Fruit fly (Drosophila melanogaster) whole organism, embryonic: ENCODE data around the gene att-ORFB.

Experiments used
- ATbp ChIP-seq: fragments of 200-800 bp; sonication (Bioruptor generic); optimal IDR thresholded peaks from 2 replicates; lab custom pipeline; 2017; ENCODE audit warnings: missing biosample characterization, mild to moderate bottlenecking, missing genetic modification characterization, missing genetic modification reagents
- Atf3 ChIP-seq: fragments of 200-800 bp; sonication (Bioruptor generic); optimal IDR thresholded peaks from 3 replicates; lab custom pipeline; 2016; ENCODE audit warnings: missing biosample characterization, missing genetic modification characterization
- CG10147 ChIP-seq: fragments of 200-800 bp; sonication (Bioruptor generic); optimal IDR thresholded peaks from 2 replicates; lab custom pipeline; 2019; ENCODE audit warnings: missing biosample characterization, mild to moderate bottlenecking, missing genetic modification characterization, moderate library complexity
- CG10267 ChIP-seq: fragments of 200-800 bp; sonication (Bioruptor generic); optimal IDR thresholded peaks from 2 replicates; lab custom pipeline; 2018; ENCODE audit warnings: missing biosample characterization, mild to moderate bottlenecking, missing genetic modification characterization, moderate library complexity
- CG11560 ChIP-seq: fragments of 200-800 bp; sonication (Bioruptor generic); IDR thresholded peaks from 3 replicates; pipeline ENCODE4 v1.3.6; 2022; ENCODE audit warnings: missing biosample characterization, missing genetic modification characterization
- CG11695 ChIP-seq: fragments of 200-800 bp; sonication (Bioruptor generic); IDR thresholded peaks from 3 replicates; pipeline ENCODE4 v1.3.6; 2022; ENCODE audit warnings: missing biosample characterization, missing genetic modification characterization
- CG13287 ChIP-seq: fragments of 200-800 bp; sonication (Bioruptor generic); IDR thresholded peaks from 2 replicates; pipeline ENCODE4 v1.3.6; 2022; ENCODE audit warnings: missing biosample characterization, missing genetic modification characterization; ENCODE audit not compliant: partially characterized antibody
- CG15601 ChIP-seq: fragments of 200-800 bp; sonication (Bioruptor generic); optimal IDR thresholded peaks from 3 replicates; lab custom pipeline; 2019; ENCODE audit warnings: missing biosample characterization, mild to moderate bottlenecking, missing genetic modification characterization, moderate library complexity
- CG16815 ChIP-seq: fragments of 200-800 bp; sonication (Bioruptor generic); optimal IDR thresholded peaks from 3 replicates; lab custom pipeline; 2017; ENCODE audit warnings: missing biosample characterization, mild to moderate bottlenecking, missing genetic modification characterization
- CG17186 ChIP-seq: fragments of 200-800 bp; sonication (Bioruptor generic); optimal IDR thresholded peaks from 3 replicates; lab custom pipeline; 2017; ENCODE audit warnings: missing biosample characterization, missing genetic modification reagents, missing genetic modification characterization
- CG18764 ChIP-seq: fragments of 200-800 bp; sonication (Bioruptor generic); optimal IDR thresholded peaks from 3 replicates; lab custom pipeline; 2016; ENCODE audit warnings: missing biosample characterization, missing genetic modification characterization
- CG2129 ChIP-seq: fragments of 200-800 bp; sonication (Bioruptor generic); IDR thresholded peaks from 2 replicates; pipeline ENCODE4 v1.3.6; 2022; ENCODE audit warnings: missing biosample characterization, missing genetic modification characterization; ENCODE audit not compliant: partially characterized antibody
- CG2875 ChIP-seq: fragments of 200-800 bp; sonication (Bioruptor generic); optimal IDR thresholded peaks from 2 replicates; lab custom pipeline; 2017; ENCODE audit warnings: missing biosample characterization, mild to moderate bottlenecking, missing genetic modification characterization, missing genetic modification reagents
- CG3838 ChIP-seq: fragments of 200-800 bp; sonication (Bioruptor generic); optimal IDR thresholded peaks from 3 replicates; lab custom pipeline; 2016; ENCODE audit warnings: missing biosample characterization, missing genetic modification characterization
- CG5245 ChIP-seq: fragments of 200-800 bp; sonication (Bioruptor generic); optimal IDR thresholded peaks from 3 replicates; lab custom pipeline; 2016; ENCODE audit warnings: missing biosample characterization, missing genetic modification characterization
- CG6683 ChIP-seq: fragments of 200-800 bp; sonication (Bioruptor generic); optimal IDR thresholded peaks from 2 replicates; lab custom pipeline; 2017; ENCODE audit warnings: missing biosample characterization, mild to moderate bottlenecking, missing genetic modification characterization, missing genetic modification reagents
- CG6813 ChIP-seq: fragments of 200-800 bp; sonication (Bioruptor generic); optimal IDR thresholded peaks from 2 replicates; lab custom pipeline; 2017; ENCODE audit warnings: missing biosample characterization, missing genetic modification characterization, mild to moderate bottlenecking, moderate library complexity, missing genetic modification reagents
- CG6854 ChIP-seq: fragments of 200-800 bp; sonication (Bioruptor generic); optimal IDR thresholded peaks from 3 replicates; lab custom pipeline; 2017; ENCODE audit warnings: missing biosample characterization, mild to moderate bottlenecking, missing genetic modification characterization
- CG7745 ChIP-seq: fragments of 200-800 bp; sonication (Bioruptor generic); optimal IDR thresholded peaks from 2 replicates; lab custom pipeline; 2018; ENCODE audit warnings: missing biosample characterization, mild to moderate bottlenecking, missing genetic modification characterization, moderate library complexity
- CG9932 ChIP-seq: fragments of 200-800 bp; sonication (Bioruptor generic); IDR thresholded peaks from 2 replicates; pipeline ENCODE4 v1.3.6; 2022; ENCODE audit warnings: missing biosample characterization, missing genetic modification characterization
- D19A ChIP-seq: fragments of 200-800 bp; optimal IDR thresholded peaks from 3 replicates; lab custom pipeline; 2019; ENCODE audit warnings: missing biosample characterization, mild to moderate bottlenecking, missing genetic modification characterization, moderate library complexity
- Doc3 ChIP-seq: fragments of 200-800 bp; sonication (Bioruptor generic); IDR thresholded peaks from 3 replicates; pipeline ENCODE4 v1.3.6; 2022; ENCODE audit warnings: missing biosample characterization, missing genetic modification characterization; ENCODE audit not compliant: partially characterized antibody
- Drgx ChIP-seq: fragments of 200-800 bp; sonication (Bioruptor generic); IDR thresholded peaks from 2 replicates; pipeline ENCODE4 v1.3.6; 2022; ENCODE audit warnings: missing biosample characterization, missing genetic modification characterization
- Eip74EF ChIP-seq, 2 experiments: fragments of 200-800 bp in 1 of 2; fragments of >200 bp in 1 of 2; sonication (Bioruptor generic) in 1 of 2; optimal IDR thresholded peaks; 2 replicates each; lab custom pipeline; 2017 to 2019; ENCODE audit warnings: missing biosample characterization in 2 of 2, missing genetic modification characterization in 2 of 2, mild to moderate bottlenecking in 1 of 2, moderate library complexity in 1 of 2
- HHEX ChIP-seq: fragments of 200-800 bp; sonication (Bioruptor generic); optimal IDR thresholded peaks from 3 replicates; lab custom pipeline; 2017; ENCODE audit warnings: missing biosample characterization, mild to moderate bottlenecking, missing genetic modification characterization, missing genetic modification reagents
- Hand ChIP-seq: fragments of 200-800 bp; sonication (Bioruptor generic); optimal IDR thresholded peaks from 2 replicates; lab custom pipeline; 2017; ENCODE audit warnings: mild to moderate bottlenecking, missing biosample characterization, missing genetic modification reagents, missing genetic modification characterization
- Kr ChIP-seq: fragments of 200-800 bp; sonication (Bioruptor generic); optimal IDR thresholded peaks from 2 replicates; lab custom pipeline; 2017; ENCODE audit warnings: missing biosample characterization, mild to moderate bottlenecking, missing genetic modification characterization
- Med ChIP-seq: fragments of 200-800 bp; sonication (Bioruptor generic); peaks from one replicate; lab custom pipeline; 2016; ENCODE audit warnings: missing biosample characterization, missing genetic modification characterization, mild to moderate bottlenecking, inconsistent platforms, moderate library complexity
- Meics ChIP-seq: fragments of 200-800 bp; sonication (Bioruptor generic); optimal IDR thresholded peaks from 2 replicates; lab custom pipeline; 2017; ENCODE audit warnings: missing biosample characterization, mild to moderate bottlenecking, missing genetic modification characterization
- Nf-YA ChIP-seq: fragments of 200-800 bp; sonication (Bioruptor generic); IDR thresholded peaks from 2 replicates; pipeline ENCODE4 v1.3.6; 2022; ENCODE audit warnings: missing biosample characterization, missing genetic modification characterization
- PHDP ChIP-seq: fragments of 200-800 bp; sonication (Bioruptor generic); optimal IDR thresholded peaks from 3 replicates; lab custom pipeline; 2018; ENCODE audit warnings: missing biosample characterization, mild to moderate bottlenecking, missing genetic modification characterization, moderate library complexity
- Pdp1 ChIP-seq, 2 experiments: fragments of 200-800 bp; sonication (Bioruptor generic); optimal IDR thresholded peaks; 3 replicates each; lab custom pipeline; 2016; ENCODE audit warnings: missing biosample characterization in 2 of 2, missing genetic modification characterization in 2 of 2, mild to moderate bottlenecking in 1 of 2, moderate library complexity in 1 of 2
- Sox102F ChIP-seq: fragments of 200-800 bp; sonication (Bioruptor generic); optimal IDR thresholded peaks from 2 replicates; lab custom pipeline; 2018; ENCODE audit warnings: missing biosample characterization, mild to moderate bottlenecking, missing genetic modification characterization, moderate library complexity
- Sry-β ChIP-seq: fragments of 200-800 bp; sonication (Bioruptor generic); optimal IDR thresholded peaks from 2 replicates; lab custom pipeline; 2018; ENCODE audit warnings: missing biosample characterization, mild to moderate bottlenecking, missing genetic modification characterization, moderate library complexity
- Tbp ChIP-seq: fragments of >200 bp; optimal IDR thresholded peaks from 2 replicates; lab custom pipeline; 2018; ENCODE audit warnings: missing biosample characterization, missing genetic modification characterization
- al ChIP-seq: fragments of 200-800 bp; sonication (Bioruptor generic); IDR thresholded peaks from 2 replicates; pipeline ENCODE4 v1.3.6; 2022; ENCODE audit warnings: missing biosample characterization, missing genetic modification characterization
- az2 ChIP-seq: fragments of 200-800 bp; sonication (Bioruptor generic); optimal IDR thresholded peaks from 3 replicates; lab custom pipeline; 2016; ENCODE audit warnings: missing biosample characterization, missing genetic modification characterization
- chinmo ChIP-seq: fragments of 200-800 bp; sonication (Bioruptor generic); IDR thresholded peaks from 4 replicates; pipeline ENCODE4 v1.3.6; 2022; ENCODE audit warnings: missing biosample characterization, missing genetic modification characterization; ENCODE audit not compliant: partially characterized antibody
- en ChIP-seq: fragments of 200-800 bp; sonication (Bioruptor generic); optimal IDR thresholded peaks from 2 replicates; lab custom pipeline; 2016; ENCODE audit warnings: missing biosample characterization, missing genetic modification characterization
- fd64A ChIP-seq: fragments of 200-800 bp; sonication (Bioruptor generic); optimal IDR thresholded peaks from 3 replicates; lab custom pipeline; 2018; ENCODE audit warnings: missing biosample characterization, mild to moderate bottlenecking, missing genetic modification characterization
- gsb-n ChIP-seq: fragments of 200-800 bp; sonication (Bioruptor generic); optimal IDR thresholded peaks from 3 replicates; lab custom pipeline; 2018; ENCODE audit warnings: missing biosample characterization, mild to moderate bottlenecking, missing genetic modification characterization
- knrl ChIP-seq: fragments of 200-800 bp; sonication (Bioruptor generic); IDR thresholded peaks from 3 replicates; pipeline ENCODE4 v1.3.6; 2022; ENCODE audit warnings: missing biosample characterization, missing genetic modification characterization; ENCODE audit not compliant: partially characterized antibody
- mam ChIP-seq: fragments of 200-800 bp; sonication (Bioruptor generic); optimal IDR thresholded peaks from 3 replicates; lab custom pipeline; 2016; ENCODE audit warnings: missing biosample characterization, missing genetic modification characterization
- nom ChIP-seq: fragments of 200-800 bp; sonication (Bioruptor generic); optimal IDR thresholded peaks from 2 replicates; lab custom pipeline; 2017; ENCODE audit warnings: missing biosample characterization, missing genetic modification characterization, mild to moderate bottlenecking, moderate library complexity, missing genetic modification reagents
- psq ChIP-seq: fragments of 200-800 bp; sonication (Bioruptor generic); optimal IDR thresholded peaks from 2 replicates; lab custom pipeline; 2017; ENCODE audit warnings: missing biosample characterization, missing genetic modification characterization
- ranshi ChIP-seq: fragments of 200-800 bp; sonication (Bioruptor generic); IDR thresholded peaks from 2 replicates; pipeline ENCODE4 v1.3.6; 2022; ENCODE audit warnings: missing biosample characterization, missing genetic modification characterization
- schlank ChIP-seq: fragments of 200-800 bp; sonication (Bioruptor generic); optimal IDR thresholded peaks from 2 replicates; lab custom pipeline; 2018; ENCODE audit warnings: missing biosample characterization, mild to moderate bottlenecking, missing genetic modification characterization
- sens ChIP-seq: fragments of 200-800 bp; sonication (Bioruptor generic); peaks from one replicate; lab custom pipeline; 2016; ENCODE audit warnings: missing biosample characterization, missing genetic modification characterization

att-ORFB gene

DNA sequence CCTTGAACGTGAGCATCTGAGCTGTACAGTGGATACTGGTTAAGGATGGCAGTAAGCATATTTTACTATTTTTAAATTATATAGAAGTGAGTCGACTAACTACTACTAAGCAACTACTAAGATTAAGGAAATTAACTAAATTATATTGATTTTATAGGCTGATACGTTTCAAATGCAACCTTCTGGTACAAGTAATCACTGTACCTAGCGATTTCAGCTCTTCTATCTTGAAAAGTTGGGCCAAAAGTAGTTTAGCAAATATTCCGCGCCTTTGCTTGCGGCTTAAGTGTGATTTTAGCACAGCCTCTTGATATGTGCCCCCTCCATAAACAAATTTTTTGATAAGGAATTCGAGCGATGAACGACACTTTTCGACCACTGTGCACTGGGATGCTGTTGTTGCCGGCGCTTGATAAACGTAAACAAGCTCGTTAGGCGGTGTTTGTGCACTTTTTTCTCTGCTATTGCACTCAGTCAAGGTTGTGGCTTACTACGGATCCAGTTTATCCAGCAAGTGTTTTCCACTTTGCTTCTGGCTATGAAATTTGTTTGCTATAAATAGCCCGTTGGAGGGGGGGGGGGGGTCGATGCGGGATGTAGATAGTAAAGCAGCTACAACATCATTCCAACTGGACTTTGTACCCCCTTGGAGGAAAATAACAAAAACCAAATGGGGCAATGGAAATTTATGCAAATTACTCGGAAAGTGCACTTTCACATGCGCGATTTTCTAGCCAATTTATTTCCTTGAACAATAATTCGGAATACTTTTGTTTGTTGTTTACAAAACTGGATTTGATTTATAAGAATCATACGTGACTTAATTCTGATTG is 2.3 kb upstream of the att-ORFB start (continued):
- peak; percentile 88 for TF ChIP-seq Med (GFP tag; lab: Kevin White, UChicago)
- no peak for TF ChIP-seq CG2129 (GFP tag; lab: Robert Waterston, UW)
- no peak for TF ChIP-seq en (GFP tag; lab: Kevin White, UChicago)
- peak; percentile 65 for TF ChIP-seq mam (GFP tag; lab: Kevin White, UChicago)
- no peak for TF ChIP-seq gsb-n (tag; lab: Kevin White, UChicago)
- TF ChIP-seq ATbp (GFP tag; lab: Kevin White, UChicago): peak; percentile 16
- TF ChIP-seq schlank (tag; lab: Kevin White, UChicago): no peak
- peak; percentile 60; the same call in 1 of the 2 replicates for TF ChIP-seq Nf-YA (GFP tag; lab: Robert Waterston, UW)
- no peak for TF ChIP-seq fd64A (GFP tag; lab: Kevin White, UChicago)
- TF ChIP-seq CG5245 (GFP tag; lab: Kevin White, UChicago): peak; percentile 34
- no peak for TF ChIP-seq CG15601 (tag; lab: Kevin White, UChicago)
- TF ChIP-seq Sry-β: no peak
- TF ChIP-seq Doc3: no peak
- TF ChIP-seq CG6683 (GFP tag; lab: Kevin White, UChicago): no peak
- TF ChIP-seq chinmo (GFP tag; lab: Robert Waterston, UW): no peak; the same call in 3 of the 4 replicates
- TF ChIP-seq al: peak; percentile 89
- TF ChIP-seq CG10267 (tag; lab: Kevin White, UChicago): peak; percentile 24
- peak; percentile 70; the same call in 2 of the 3 replicates for TF ChIP-seq CG11560 (tag; lab: Robert Waterston, UW)
- no peak for TF ChIP-seq knrl (GFP tag; lab: Robert Waterston, UW)
- TF ChIP-seq Tbp (GFP tag; lab: Kevin White, UChicago): no peak
- no peak for TF ChIP-seq Hand
- peak; percentile 40 for TF ChIP-seq D19A (tag; lab: Kevin White, UChicago)
- TF ChIP-seq CG17186 (GFP tag; lab: Kevin White, UChicago): no peak
- TF ChIP-seq CG3838 (GFP tag; lab: Kevin White, UChicago): no peak
- TF ChIP-seq Sox102F (GFP tag; lab: Kevin White, UChicago): peak; percentile 47
- TF ChIP-seq HHEX (GFP tag; lab: Kevin White, UChicago): no peak
- no peak for TF ChIP-seq CG7745 (tag; lab: Kevin White, UChicago)
- peak; percentile 74 for TF ChIP-seq Drgx
- no peak for TF ChIP-seq CG13287
- peak; percentile 75 for TF ChIP-seq Meics
- TF ChIP-seq Eip74EF (GFP tag; optimal IDR thresholded peaks at IDR 0.05; lab: Kevin White, UChicago): no peak
- peak; percentile 90 for TF ChIP-seq CG9932 (GFP tag; lab: Robert Waterston, UW)
- TF ChIP-seq CG11695: peak; percentile 79
- peak; percentile 38 for TF ChIP-seq az2 (GFP tag; lab: Kevin White, UChicago)
- peak; percentile 98 for TF ChIP-seq nom (GFP tag; lab: Kevin White, UChicago)
- TF ChIP-seq ranshi (GFP tag; lab: Robert Waterston, UW): peak; percentile 80
- no peak for TF ChIP-seq Kr (GFP tag; lab: Kevin White, UChicago)
- peak; percentile 87 for TF ChIP-seq sens (GFP tag; lab: Kevin White, UChicago)
- TF ChIP-seq Atf3 (GFP tag; lab: Kevin White, UChicago): no peak
- TF ChIP-seq psq (GFP tag; lab: Kevin White, UChicago): no peak
- TF ChIP-seq CG2875 (GFP tag; lab: Kevin White, UChicago): no peak
- TF ChIP-seq CG6854 (GFP tag; lab: Kevin White, UChicago): no peak
- TF ChIP-seq PHDP (tag; lab: Kevin White, UChicago): peak; percentile 40
- peak; percentile 46 for TF ChIP-seq CG6813 (GFP tag; lab: Kevin White, UChicago)
- peak in 1 of 2 experiments; percentile 1 for TF ChIP-seq Pdp1 (GFP tag; optimal IDR thresholded peaks at IDR 0.05; lab: Kevin White, UChicago)
- no peak for TF ChIP-seq CG10147 (GFP tag; lab: Kevin White, UChicago)
- TF ChIP-seq CG16815: peak; percentile 58
- TF ChIP-seq CG18764 (GFP tag; lab: Kevin White, UChicago): peak; percentile 27
